Fruit fly (Drosophila melanogaster) whole organism, prepupa: Measurements from ENCODE around the gene CG7484.

Experiments used
- CG11762 ChIP-seq: fragments of 200-800 bp; sonication (Bioruptor generic); optimal IDR thresholded peaks from 3 replicates; lab custom pipeline; 2016; ENCODE audit warnings: missing biosample characterization, missing genetic modification characterization; ENCODE audit not compliant: insufficient read depth
- CG11902 ChIP-seq: fragments of 200-800 bp; sonication (Bioruptor generic); optimal IDR thresholded peaks from 3 replicates; lab custom pipeline; 2016; ENCODE audit warnings: missing biosample characterization, missing genetic modification characterization
- CG16779 ChIP-seq: fragments of 200-800 bp; sonication (Bioruptor generic); optimal IDR thresholded peaks from 3 replicates; lab custom pipeline; 2017; ENCODE audit warnings: missing biosample characterization, mild to moderate bottlenecking, missing genetic modification characterization
- CG3032 ChIP-seq: fragments of 200-800 bp; optimal IDR thresholded peaks from 2 replicates; lab custom pipeline; 2019; ENCODE audit warnings: missing biosample characterization, mild to moderate bottlenecking, missing genetic modification characterization, moderate library complexity
- CG31627 ChIP-seq: fragments of 200-800 bp; sonication (Bioruptor generic); optimal IDR thresholded peaks from 3 replicates; lab custom pipeline; 2016; ENCODE audit warnings: missing biosample characterization, missing genetic modification characterization
- CG32006 ChIP-seq: fragments of 200-800 bp; sonication (Bioruptor generic); optimal IDR thresholded peaks from 3 replicates; lab custom pipeline; 2017; ENCODE audit warnings: missing biosample characterization, mild to moderate bottlenecking, missing genetic modification characterization
- CG34406 ChIP-seq: fragments of 200-800 bp; sonication (Bioruptor generic); optimal IDR thresholded peaks from 3 replicates; lab custom pipeline; 2016; ENCODE audit warnings: missing biosample characterization, missing genetic modification characterization
- CG3919 ChIP-seq: fragments of 200-800 bp; sonication (Bioruptor generic); optimal IDR thresholded peaks from 3 replicates; lab custom pipeline; 2016; ENCODE audit warnings: missing biosample characterization, missing genetic modification characterization
- CG4318 ChIP-seq: fragments of 200-800 bp; sonication (Bioruptor generic); optimal IDR thresholded peaks from 3 replicates; lab custom pipeline; 2017; ENCODE audit warnings: missing biosample characterization, mild to moderate bottlenecking, missing genetic modification characterization
- CG6163 ChIP-seq: fragments of 200-800 bp; sonication (Bioruptor generic); IDR thresholded peaks from 3 replicates; pipeline ENCODE4 v1.3.6; 2022; ENCODE audit warnings: missing biosample characterization, missing genetic modification characterization
- CG6276 ChIP-seq: fragments of 200-800 bp; sonication (Bioruptor generic); optimal IDR thresholded peaks from 2 replicates; lab custom pipeline; 2017; ENCODE audit warnings: missing biosample characterization, mild to moderate bottlenecking, missing genetic modification characterization
- CG6792 ChIP-seq: fragments of 200-800 bp; sonication (Bioruptor generic); optimal IDR thresholded peaks from 3 replicates; lab custom pipeline; 2016; ENCODE audit warnings: missing biosample characterization, missing genetic modification characterization
- CG6854 ChIP-seq: fragments of 200-800 bp; sonication (Bioruptor generic); optimal IDR thresholded peaks from 2 replicates; lab custom pipeline; 2017; ENCODE audit warnings: missing biosample characterization, mild to moderate bottlenecking, missing genetic modification characterization
- CG7368 ChIP-seq: fragments of 200-800 bp; sonication (Bioruptor generic); optimal IDR thresholded peaks from 3 replicates; lab custom pipeline; 2016; ENCODE audit warnings: missing biosample characterization, missing genetic modification characterization
- CG8119 ChIP-seq: fragments of 200-800 bp; sonication (Bioruptor generic); IDR thresholded peaks from 3 replicates; pipeline ENCODE4 v1.3.6; 2022; ENCODE audit warnings: missing biosample characterization, missing genetic modification characterization
- CG8319 ChIP-seq: fragments of 200-800 bp; sonication (Bioruptor generic); optimal IDR thresholded peaks from 3 replicates; lab custom pipeline; 2016; ENCODE audit warnings: missing biosample characterization, missing genetic modification characterization
- CG8632 ChIP-seq: fragments of 200-800 bp; sonication (Bioruptor generic); optimal IDR thresholded peaks from 3 replicates; lab custom pipeline; 2016; ENCODE audit warnings: missing biosample characterization, missing genetic modification characterization
- CG9139 ChIP-seq: fragments of 200-800 bp; sonication (Bioruptor generic); optimal IDR thresholded peaks from 3 replicates; lab custom pipeline; 2017; ENCODE audit warnings: missing biosample characterization, mild to moderate bottlenecking, missing genetic modification characterization
- Eip75B ChIP-seq: fragments of 200-800 bp; sonication (Bioruptor generic); optimal IDR thresholded peaks from 3 replicates; lab custom pipeline; 2016; ENCODE audit warnings: missing biosample characterization, missing genetic modification characterization
- Eip78C ChIP-seq: fragments of 200-800 bp; sonication (Bioruptor generic); peaks from one replicate; lab custom pipeline; 2016; ENCODE audit warnings: missing biosample characterization, missing genetic modification characterization
- Eip93F ChIP-seq: fragments of 200-800 bp; sonication (Bioruptor generic); optimal IDR thresholded peaks from 2 replicates; lab custom pipeline; 2016; ENCODE audit warnings: missing biosample characterization, mild to moderate bottlenecking, missing genetic modification characterization
- Ets96B ChIP-seq: fragments of 200-800 bp; optimal IDR thresholded peaks from 2 replicates; lab custom pipeline; 2019; ENCODE audit warnings: missing biosample characterization, mild to moderate bottlenecking, missing genetic modification characterization, moderate library complexity
- Hr39 ChIP-seq: fragments of 200-800 bp; sonication (Bioruptor generic); optimal IDR thresholded peaks from 2 replicates; lab custom pipeline; 2016; ENCODE audit warnings: missing biosample characterization, missing genetic modification characterization
- Hr4 ChIP-seq: fragments of 200-800 bp; sonication (Bioruptor generic); optimal IDR thresholded peaks from 3 replicates; lab custom pipeline; 2016; ENCODE audit warnings: missing biosample characterization, missing genetic modification characterization
- Lpt ChIP-seq: fragments of 200-800 bp; sonication (Bioruptor generic); optimal IDR thresholded peaks from 3 replicates; lab custom pipeline; 2016; ENCODE audit warnings: missing biosample characterization, missing genetic modification characterization
- Met ChIP-seq: fragments of 200-800 bp; sonication (Bioruptor generic); optimal IDR thresholded peaks from 3 replicates; lab custom pipeline; 2016; ENCODE audit warnings: missing biosample characterization, missing genetic modification characterization
- OdsH ChIP-seq: fragments of 200-800 bp; sonication (Bioruptor generic); optimal IDR thresholded peaks from 3 replicates; lab custom pipeline; 2016; ENCODE audit warnings: missing biosample characterization, missing genetic modification characterization
- Smox ChIP-seq: fragments of 200-800 bp; sonication (Bioruptor generic); optimal IDR thresholded peaks from 3 replicates; lab custom pipeline; 2016; ENCODE audit warnings: missing biosample characterization, missing genetic modification characterization
- Sox14 ChIP-seq: fragments of 200-800 bp; sonication (Bioruptor generic); optimal IDR thresholded peaks from 3 replicates; lab custom pipeline; 2016; ENCODE audit warnings: missing biosample characterization, missing genetic modification characterization
- Sox15 ChIP-seq: fragments of 200-800 bp; sonication (Bioruptor generic); optimal IDR thresholded peaks from 3 replicates; lab custom pipeline; 2016; ENCODE audit warnings: missing biosample characterization, missing genetic modification characterization
- achi ChIP-seq: fragments of 200-800 bp; sonication (Bioruptor generic); optimal IDR thresholded peaks from 3 replicates; lab custom pipeline; 2016; ENCODE audit warnings: missing biosample characterization, missing genetic modification characterization
- acj6 ChIP-seq: fragments of 200-800 bp; sonication (Bioruptor generic); optimal IDR thresholded peaks from 3 replicates; lab custom pipeline; 2016; ENCODE audit warnings: missing biosample characterization, missing genetic modification characterization
- cyc ChIP-seq: fragments of 200-800 bp; sonication (Bioruptor generic); optimal IDR thresholded peaks from 3 replicates; lab custom pipeline; 2016; ENCODE audit warnings: missing biosample characterization, missing genetic modification characterization
- eg ChIP-seq: fragments of 200-800 bp; sonication (Bioruptor generic); IDR thresholded peaks from 3 replicates; pipeline ENCODE4 v1.3.6; 2022; ENCODE audit warnings: missing biosample characterization, missing genetic modification characterization
- fd59A ChIP-seq: fragments of 200-800 bp; sonication (Bioruptor generic); optimal IDR thresholded peaks from 2 replicates; lab custom pipeline; 2017; ENCODE audit warnings: missing biosample characterization, mild to moderate bottlenecking, missing genetic modification characterization, missing genetic modification reagents
- fd85E ChIP-seq: fragments of 200-800 bp; sonication (Bioruptor generic); optimal IDR thresholded peaks from 3 replicates; lab custom pipeline; 2016; ENCODE audit warnings: missing biosample characterization, missing genetic modification characterization
- lz ChIP-seq: fragments of 200-800 bp; sonication (Bioruptor generic); optimal IDR thresholded peaks from 3 replicates; lab custom pipeline; 2016; ENCODE audit warnings: missing biosample characterization, missing genetic modification characterization
- salr ChIP-seq, 2 experiments: fragments of 200-800 bp; sonication (Bioruptor generic); optimal IDR thresholded peaks; 3 replicates each; lab custom pipeline; 2016 to 2018; ENCODE audit warnings: missing biosample characterization in 2 of 2, missing genetic modification characterization in 2 of 2, mild to moderate bottlenecking in 1 of 2
- spab ChIP-seq: fragments of 200-800 bp; sonication (Bioruptor generic); optimal IDR thresholded peaks from 2 replicates; lab custom pipeline; 2017; ENCODE audit warnings: missing biosample characterization, mild to moderate bottlenecking, missing genetic modification characterization, missing genetic modification reagents
- ss ChIP-seq, 2 experiments: fragments of 200-800 bp; sonication (Bioruptor generic); optimal IDR thresholded peaks; 2 replicates in 1 of 2; 3 replicates in 1 of 2; lab custom pipeline; 2017 to 2018; ENCODE audit warnings: mild to moderate bottlenecking in 2 of 2, missing biosample characterization in 2 of 2, missing genetic modification characterization in 2 of 2, moderate library complexity in 1 of 2
- svp ChIP-seq: fragments of 200-800 bp; sonication (Bioruptor generic); peaks from one replicate; lab custom pipeline; 2016; ENCODE audit warnings: missing biosample characterization, missing genetic modification characterization
- topi ChIP-seq: fragments of 200-800 bp; sonication (Bioruptor generic); optimal IDR thresholded peaks from 3 replicates; lab custom pipeline; 2016; ENCODE audit warnings: missing biosample characterization, missing genetic modification characterization
- vri ChIP-seq: fragments of 200-800 bp; sonication (Bioruptor generic); optimal IDR thresholded peaks from 3 replicates; lab custom pipeline; 2016; ENCODE audit warnings: missing biosample characterization, mild to moderate bottlenecking, missing genetic modification characterization

Gene CG7484

dm6 chr3L:17644906-17645244, 9.5 kb upstream of the CG7484 start, which contains the start of gene Pep (continued):
- TF ChIP-seq CG4318 (GFP tag; lab: Kevin White, UChicago) (no peak), CG11902 (no peak), Sox15 (GFP tag; lab: Kevin White, UChicago) (no peak), spab (GFP tag; lab: Kevin White, UChicago) (no peak), Eip93F (GFP tag; lab: Kevin White, UChicago) (no peak), CG32006 (GFP tag; lab: Kevin White, UChicago) (no peak), eg (GFP tag; lab: Robert Waterston, UW) (no peak), OdsH (no peak), CG6163 (GFP tag; lab: Robert Waterston, UW) (no peak), cyc (peak; percentile 14), Smox (GFP tag; lab: Kevin White, UChicago) (no peak), acj6 (GFP tag; lab: Kevin White, UChicago) (no peak), vri (GFP tag; lab: Kevin White, UChicago) (peak; percentile 51), achi (GFP tag; lab: Kevin White, UChicago) (peak; percentile 0), salr (GFP tag; optimal IDR thresholded peaks at IDR 0.05; lab: Kevin White, UChicago) (no peak), CG16779 (no peak), CG34406 (no peak), ss (GFP tag; optimal IDR thresholded peaks at IDR 0.05; lab: Kevin White, UChicago) (no peak), Hr39 (GFP tag; lab: Kevin White, UChicago) (peak; percentile 17), Eip78C (peak; percentile 81), Met (GFP tag; lab: Kevin White, UChicago) (peak; percentile 35), CG6792 (GFP tag; lab: Kevin White, UChicago) (peak; percentile 7), fd59A (GFP tag; lab: Kevin White, UChicago) (no peak), CG8632 (GFP tag; lab: Kevin White, UChicago) (no peak), CG31627 (GFP tag; lab: Kevin White, UChicago) (peak; percentile 19), Lpt (GFP tag; lab: Kevin White, UChicago) (no peak)

- TF ChIP-seq Eip75B (GFP tag; lab: Kevin White, UChicago) (no peak), lz (no peak), CG8319 (GFP tag; lab: Kevin White, UChicago) (no peak), fd85E (GFP tag; lab: Kevin White, UChicago) (no peak), CG34406 (no peak), vri (GFP tag; lab: Kevin White, UChicago) (no peak), CG11902 (no peak), CG32006 (GFP tag; lab: Kevin White, UChicago) (no peak), Hr4 (GFP tag; lab: Kevin White, UChicago) (no peak), CG6792 (GFP tag; lab: Kevin White, UChicago) (no peak)
Observed at dm6 chr3L:17646637-17647036, 7.8 kb upstream of the CG7484 start, which contains the start of gene CG43085. Gene CG43085, minus strand, starts transcription at chr3L:17646737.

dm6 chr3L:17647543-17647942, 6.9 kb upstream of the CG7484 start:
- TF ChIP-seq Eip78C (no peak), Sox14 (no peak), Eip75B (GFP tag; lab: Kevin White, UChicago) (no peak)

- TF ChIP-seq CG9139 (GFP tag; lab: Kevin White, UChicago) (no peak), CG8119 (GFP tag; lab: Robert Waterston, UW) (peak; percentile 18; the same call in 1 of the 3 replicates), CG11762 (GFP tag; lab: Kevin White, UChicago) (no peak), CG6854 (GFP tag; lab: Kevin White, UChicago) (no peak), CG3032 (tag; lab: Kevin White, UChicago) (no peak), svp (peak; percentile 33), Lpt (GFP tag; lab: Kevin White, UChicago) (no peak), CG3919 (GFP tag; lab: Kevin White, UChicago) (peak; percentile 13), acj6 (GFP tag; lab: Kevin White, UChicago) (no peak), CG8319 (GFP tag; lab: Kevin White, UChicago) (no peak), CG7368 (no peak), Hr39 (GFP tag; lab: Kevin White, UChicago) (peak; percentile 5), vri (GFP tag; lab: Kevin White, UChicago) (peak; percentile 53), topi (GFP tag; lab: Kevin White, UChicago) (no peak), Ets96B (no peak), Eip75B (GFP tag; lab: Kevin White, UChicago) (no peak), CG6276 (GFP tag; lab: Kevin White, UChicago) (no peak), CG32006 (GFP tag; lab: Kevin White, UChicago) (no peak), Eip78C (peak; percentile 57), CG8632 (GFP tag; lab: Kevin White, UChicago) (no peak), Eip93F (GFP tag; lab: Kevin White, UChicago) (no peak)
- TF ChIP-seq, all 60 proteins: peak for 6
Observed at dm6 chr3L:17651717-17652651, 2.4 kb upstream of the CG7484 start.
